Worm (Caenorhabditis elegans) whole organism, L4 larva: Measurements from ENCODE around the gene Y116A8C.24.

Source experiments
- D1046.2 ChIP-seq: fragments of 200-800 bp; sonication (Bioruptor generic); IDR thresholded peaks from 2 replicates; pipeline ENCODE4 v1.3.6; 2022; ENCODE audit warnings: missing genetic modification characterization, missing compliant biosample characterization
- F26F4.8 ChIP-seq: fragments of 200-800 bp; sonication (Bioruptor generic); conservative IDR thresholded peaks from 2 replicates; pipeline ENCODE4 v1.3.6; 2022; ENCODE audit warnings: missing genetic modification characterization, missing compliant biosample characterization
- F49E8.2 ChIP-seq: sonication (generic microtip); optimal IDR thresholded peaks from 2 replicates; lab custom pipeline; 2016; ENCODE audit warnings: missing compliant biosample characterization, mild to moderate bottlenecking, missing genetic modification characterization, borderline replicate concordance
- T20F7.1 ChIP-seq: fragments of 200-800 bp; sonication (Bioruptor generic); optimal IDR thresholded peaks from 2 replicates; lab custom pipeline; 2018; ENCODE audit warnings: mild to moderate bottlenecking, missing genetic modification characterization, missing compliant biosample characterization
- Y105C5A.15 ChIP-seq: fragments of 200-800 bp; sonication (Bioruptor generic); IDR thresholded peaks from 2 replicates; pipeline ENCODE4 v1.3.6; 2022; ENCODE audit warnings: missing genetic modification characterization, missing compliant biosample characterization
- Y48G9A.11 ChIP-seq: fragments of 200-800 bp; sonication (Bioruptor generic); IDR thresholded peaks from 2 replicates; pipeline ENCODE4 v1.3.6; 2022; ENCODE audit warnings: missing genetic modification reagents, missing genetic modification characterization, missing compliant biosample characterization
- Y5F2A.4 ChIP-seq: fragments of 200-800 bp; sonication (Bioruptor generic); optimal IDR thresholded peaks from 2 replicates; lab custom pipeline; 2018; ENCODE audit warnings: mild to moderate bottlenecking, missing genetic modification characterization, missing compliant biosample characterization
- Y75B8A.6 ChIP-seq: fragments of 200-800 bp; sonication (Bioruptor generic); IDR thresholded peaks from 2 replicates; pipeline ENCODE4 v1.3.6; 2022; ENCODE audit warnings: missing genetic modification reagents, missing genetic modification characterization, missing compliant biosample characterization
- ama-1 ChIP-seq: fragments of 150-350 bp; optimal IDR thresholded peaks from 2 replicates; lab custom pipeline; 2014; ENCODE audit warnings: inconsistent platforms, mixed read lengths
- ceh-28 ChIP-seq: fragments of 150-350 bp; optimal IDR thresholded peaks from 2 replicates; lab custom pipeline; 2014; ENCODE audit warnings: missing biosample characterization, missing genetic modification reagents, missing genetic modification characterization
- ceh-44 ChIP-seq: fragments of 200-800 bp; sonication (Bioruptor generic); IDR thresholded peaks from 2 replicates; pipeline ENCODE4 v1.3.6; 2022; ENCODE audit warnings: missing genetic modification reagents, missing genetic modification characterization, missing compliant biosample characterization
- cey-2 ChIP-seq: sonication (generic microtip); optimal IDR thresholded peaks from 3 replicates; lab custom pipeline; 2017; ENCODE audit warnings: missing genetic modification characterization, mild to moderate bottlenecking, missing compliant biosample characterization, antibody characterized with exemption, borderline replicate concordance; ENCODE audit not compliant: insufficient read depth
- daf-16 ChIP-seq, 3 experiments: sonication (generic microtip); optimal IDR thresholded peaks; 2 replicates each; lab custom pipeline; 2016 to 2017; ENCODE audit warnings: missing genetic modification characterization in 3 of 3, missing genetic modification reagents in 3 of 3, mild to moderate bottlenecking in 2 of 3, missing compliant biosample characterization in 2 of 3, missing biosample characterization in 1 of 3, moderate library complexity in 1 of 3
- dmd-9 ChIP-seq: fragments of 200-800 bp; sonication (Bioruptor generic); IDR thresholded peaks from 2 replicates; pipeline ENCODE4 v1.3.6; 2022; ENCODE audit warnings: missing genetic modification reagents, missing genetic modification characterization, missing compliant biosample characterization
- dpl-1 ChIP-seq: fragments of 150-350 bp; optimal IDR thresholded peaks from 2 replicates; lab custom pipeline; 2014; ENCODE audit warnings: missing biosample characterization, missing genetic modification reagents, missing genetic modification characterization
- duxl-1 ChIP-seq: sonication (generic microtip); optimal IDR thresholded peaks from 2 replicates; lab custom pipeline; 2016; ENCODE audit warnings: mild to moderate bottlenecking, missing genetic modification characterization, moderate library complexity, missing compliant biosample characterization; ENCODE audit not compliant: poor library complexity
- egl-27 ChIP-seq: sonication (generic microtip); optimal IDR thresholded peaks from 3 replicates; lab custom pipeline; 2017; ENCODE audit warnings: missing biosample characterization, missing genetic modification reagents, missing genetic modification characterization
- hif-1 ChIP-seq, 2 experiments: sonication (generic microtip); optimal IDR thresholded peaks; 2 replicates each; lab custom pipeline; 2016 to 2017; ENCODE audit warnings: missing compliant biosample characterization in 2 of 2, missing genetic modification characterization in 2 of 2, missing genetic modification reagents in 2 of 2, missing genotype in 2 of 2, mild to moderate bottlenecking in 1 of 2
- hlh-11 ChIP-seq: fragments of 200-800 bp; sonication (Bioruptor generic); optimal IDR thresholded peaks from 2 replicates; lab custom pipeline; 2018; ENCODE audit warnings: mild to moderate bottlenecking, missing genetic modification characterization, missing compliant biosample characterization
- hlh-30 ChIP-seq: sonication (generic microtip); optimal IDR thresholded peaks from 2 replicates; lab custom pipeline; 2017; ENCODE audit warnings: antibody characterized with exemption, mild to moderate bottlenecking, missing genetic modification characterization, missing compliant biosample characterization; ENCODE audit not compliant: insufficient read depth
- jun-1 ChIP-seq: fragments of 150-350 bp; optimal IDR thresholded peaks from 2 replicates; lab custom pipeline; 2014; ENCODE audit warnings: missing biosample characterization, missing genetic modification reagents, missing genetic modification characterization
- lim-7 ChIP-seq: fragments of 200-800 bp; sonication (Bioruptor generic); IDR thresholded peaks from 2 replicates; pipeline ENCODE4 v1.3.6; 2022; ENCODE audit warnings: missing genetic modification characterization, missing compliant biosample characterization
- lin-1 ChIP-seq: fragments of 200-800 bp; sonication (Bioruptor generic); IDR thresholded peaks from 2 replicates; pipeline ENCODE4 v1.3.6; 2022; ENCODE audit warnings: missing genetic modification reagents, missing genetic modification characterization, missing compliant biosample characterization
- lir-3 ChIP-seq: sonication (generic microtip); optimal IDR thresholded peaks from 2 replicates; lab custom pipeline; 2016; ENCODE audit warnings: mild to moderate bottlenecking, missing genetic modification characterization, missing compliant biosample characterization
- lsy-2 ChIP-seq, 2 experiments: fragments of 150-350 bp in 1 of 2; sonication (generic microtip) in 1 of 2; optimal IDR thresholded peaks; 2 replicates each; lab custom pipeline; 2014 to 2017; ENCODE audit warnings: missing biosample characterization in 2 of 2, missing genetic modification characterization in 2 of 2
- mdt-29 ChIP-seq: fragments of 200-800 bp; sonication (Bioruptor generic); IDR thresholded peaks from 2 replicates; pipeline ENCODE4 v1.3.6; 2022; ENCODE audit warnings: missing genetic modification reagents, missing genetic modification characterization, missing compliant biosample characterization
- mep-1 ChIP-seq: fragments of 150-350 bp; sonication (generic microtip); optimal IDR thresholded peaks from 3 replicates; lab custom pipeline; 2014; ENCODE audit warnings: missing biosample characterization, missing genetic modification characterization
- nhr-111 ChIP-seq: fragments of 200-800 bp; sonication (Bioruptor generic); optimal IDR thresholded peaks from 2 replicates; lab custom pipeline; 2018; ENCODE audit warnings: mild to moderate bottlenecking, missing genetic modification characterization, missing compliant biosample characterization
- nhr-25 ChIP-seq: sonication (generic microtip); optimal IDR thresholded peaks from 2 replicates; lab custom pipeline; 2017; ENCODE audit warnings: missing genetic modification characterization, mild to moderate bottlenecking, missing compliant biosample characterization, antibody characterized with exemption, moderate library complexity, borderline replicate concordance; ENCODE audit not compliant: insufficient read depth
- nhr-76 ChIP-seq: fragments of 150-350 bp; optimal IDR thresholded peaks from 2 replicates; lab custom pipeline; 2014; ENCODE audit warnings: missing biosample characterization, missing genetic modification characterization
- saeg-2 ChIP-seq: fragments of 200-800 bp; sonication (Bioruptor generic); IDR thresholded peaks from 2 replicates; pipeline ENCODE4 v1.3.6; 2022; ENCODE audit warnings: missing genetic modification reagents, missing genetic modification characterization, missing compliant biosample characterization
- sdz-12 ChIP-seq: fragments of 200-800 bp; sonication (Bioruptor generic); optimal IDR thresholded peaks from 2 replicates; lab custom pipeline; 2018; ENCODE audit warnings: mild to moderate bottlenecking, missing genetic modification characterization, missing compliant biosample characterization
- set-16 ChIP-seq: fragments of 200-800 bp; sonication (Bioruptor generic); IDR thresholded peaks from 2 replicates; pipeline ENCODE4 v1.3.6; 2022; ENCODE audit warnings: missing genetic modification reagents, missing genetic modification characterization, missing compliant biosample characterization
- snpc-1.2 ChIP-seq: fragments of 200-800 bp; sonication (Bioruptor generic); IDR thresholded peaks from 2 replicates; pipeline ENCODE4 v1.3.6; 2022; ENCODE audit warnings: missing genetic modification reagents, missing genetic modification characterization, missing compliant biosample characterization
- spr-1 ChIP-seq: sonication (generic microtip); optimal IDR thresholded peaks from 2 replicates; lab custom pipeline; 2016; ENCODE audit warnings: mild to moderate bottlenecking, missing genetic modification characterization, missing compliant biosample characterization
- tag-97 ChIP-seq: fragments of 200-800 bp; sonication (Bioruptor generic); IDR thresholded peaks from 2 replicates; pipeline ENCODE4 v1.3.6; 2022; ENCODE audit warnings: missing genetic modification characterization, missing compliant biosample characterization
- unc-39 ChIP-seq: sonication (generic microtip); optimal IDR thresholded peaks from 2 replicates; lab custom pipeline; 2017; ENCODE audit warnings: missing biosample characterization, missing genetic modification characterization
- unc-62 ChIP-seq, 3 experiments: fragments of 150-350 bp in 1 of 3; sonication (generic microtip); optimal IDR thresholded peaks in 2 of 3; peaks in 1 of 3; 1 replicate in 1 of 3; 2 replicates in 2 of 3; lab custom pipeline; 2014 to 2017; ENCODE audit warnings: missing biosample characterization in 3 of 3, missing genetic modification characterization in 3 of 3, missing genetic modification reagents in 3 of 3, missing genotype in 1 of 3
- zfp-2 ChIP-seq: sonication (generic microtip); optimal IDR thresholded peaks from 2 replicates; lab custom pipeline; 2016; ENCODE audit warnings: mild to moderate bottlenecking, missing genetic modification characterization, missing compliant biosample characterization

The Y116A8C.24 gene

ce11 chrIV:17118585-17118984 lies 47.9 kb upstream of the Y116A8C.24 start, which contains the start of gene uaf-2 (continued):
- TF ChIP-seq sdz-12 (GFP tag; lab: Kevin White, UChicago) (no peak), hlh-11 (tag; lab: Kevin White, UChicago) (no peak), daf-16 (GFP tag; optimal IDR thresholded peaks at IDR 0.05; lab: Kevin White, UChicago) (no peak), daf-16 (tag; optimal IDR thresholded peaks at IDR 0.05; lab: Kevin White, UChicago) (peak; percentile 20), spr-1 (tag; lab: Kevin White, UChicago) (no peak), zfp-2 (tag; lab: Kevin White, UChicago) (no peak), mep-1 (tag; lab: Kevin White, UChicago) (peak; percentile 65), F49E8.2 (tag; lab: Kevin White, UChicago) (no peak), lsy-2 (tag; optimal IDR thresholded peaks at IDR 0.05; lab: Kevin White, UChicago) (no peak), dpl-1 (peak; percentile 44), F26F4.8 (GFP tag; lab: Robert Waterston, UW) (no peak)

ce11 chrIV:17116821-17117220 lies 46.1 kb upstream of the Y116A8C.24 start:
- no peak for TF ChIP-seq nhr-76 (tag; lab: Kevin White, UChicago)
- no peak for TF ChIP-seq hlh-11 (tag; lab: Kevin White, UChicago)
- peak; percentile 98 for TF ChIP-seq set-16 (GFP tag; lab: Robert Waterston, UW)
- 0 out of 2 replicates have a peak, but pooled peaks have one; percentile 1 for TF ChIP-seq mdt-29 (GFP tag; lab: Robert Waterston, UW)
- TF ChIP-seq lir-3 (tag; lab: Kevin White, UChicago): no peak
- no peak for TF ChIP-seq jun-1 (tag; lab: Kevin White, UChicago)
- no peak for TF ChIP-seq unc-39 (tag; lab: Kevin White, UChicago)
- TF ChIP-seq cey-2: no peak
- no peak for TF ChIP-seq ama-1
- no peak for TF ChIP-seq T20F7.1
- no peak for TF ChIP-seq nhr-111 (GFP tag; lab: Kevin White, UChicago)
- TF ChIP-seq unc-62 (GFP tag; optimal IDR thresholded peaks at IDR 0.05 in 1 of 2; lab: Kevin White, UChicago): no peak
- no peak for TF ChIP-seq unc-62 (tag; optimal IDR thresholded peaks at IDR 0.05; lab: Kevin White, UChicago)
- no peak for TF ChIP-seq duxl-1
- no peak for TF ChIP-seq ceh-28 (tag; lab: Kevin White, UChicago)
- TF ChIP-seq tag-97 (GFP tag; lab: Robert Waterston, UW): no peak
- TF ChIP-seq Y75B8A.6 (GFP tag; lab: Robert Waterston, UW): no peak
- no peak for TF ChIP-seq snpc-1.2 (GFP tag; lab: Robert Waterston, UW)

- TF ChIP-seq egl-27 (tag; lab: Kevin White, UChicago): no peak
- TF ChIP-seq D1046.2: 0 out of 2 replicates have a peak, but pooled peaks have one; percentile 54
- TF ChIP-seq dmd-9 (GFP tag; lab: Robert Waterston, UW): no peak
- 0 out of 2 replicates have a peak, but pooled peaks have one; percentile 12 for TF ChIP-seq mdt-29 (GFP tag; lab: Robert Waterston, UW)
- TF ChIP-seq lim-7 (GFP tag; lab: Robert Waterston, UW): 0 out of 2 replicates have a peak, but pooled peaks have one; percentile 53
- TF ChIP-seq ama-1: peak; percentile 73
- TF ChIP-seq snpc-1.2 (GFP tag; lab: Robert Waterston, UW): peak; percentile 22; the same call in 1 of the 2 replicates
- peak; percentile 47; the same call in 1 of the 2 replicates for TF ChIP-seq Y48G9A.11 (GFP tag; lab: Robert Waterston, UW)
Measured at ce11 chrIV:17116345-17116744, 45.7 kb upstream of the Y116A8C.24 start, which contains the start of gene cyn-13. Gene cyn-13, minus strand, starts transcription at chrIV:17116657.

- TF ChIP-seq ceh-44 (GFP tag; lab: Robert Waterston, UW) (no peak), mdt-29 (GFP tag; lab: Robert Waterston, UW) (no peak), duxl-1 (no peak), saeg-2 (no peak), lin-1 (no peak), hlh-30 (tag; lab: Kevin White, UChicago) (no peak), hif-1 (tag; optimal IDR thresholded peaks at IDR 0.05; lab: Kevin White, UChicago) (no peak), lsy-2 (tag; optimal IDR thresholded peaks at IDR 0.05; lab: Kevin White, UChicago) (no peak), daf-16 (GFP tag; optimal IDR thresholded peaks at IDR 0.05; lab: Kevin White, UChicago) (no peak), daf-16 (tag; optimal IDR thresholded peaks at IDR 0.05; lab: Kevin White, UChicago) (no peak), Y5F2A.4 (GFP tag; lab: Kevin White, UChicago) (no peak), ceh-28 (tag; lab: Kevin White, UChicago) (no peak), nhr-25 (tag; lab: Kevin White, UChicago) (no peak), Y105C5A.15 (GFP tag; lab: Robert Waterston, UW) (no peak)
Measured at ce11 chrIV:17111813-17112212, 41.1 kb upstream of the Y116A8C.24 start, which contains the start of gene Y116A8C.33. Gene Y116A8C.33, plus strand, starts transcription at chrIV:17112113.
